Fruit fly (Drosophila melanogaster) whole organism, prepupa: Measurements from ENCODE around the gene CG14143.
A peak's percentile ranks its signal among the peaks of the same experiment; 100 is the strongest.

Experiments
- CG10631 ChIP-seq: fragments of 200-800 bp; sonication (Bioruptor generic); optimal IDR thresholded peaks from 2 replicates; lab custom pipeline; 2016; ENCODE audit warnings: missing biosample characterization, missing genetic modification characterization
- CG11294 ChIP-seq: fragments of 200-800 bp; sonication (Bioruptor generic); IDR thresholded peaks from 2 replicates; pipeline ENCODE4 v1.3.6; 2022; ENCODE audit warnings: missing biosample characterization, missing genetic modification characterization
- CG11762 ChIP-seq: fragments of 200-800 bp; sonication (Bioruptor generic); optimal IDR thresholded peaks from 3 replicates; lab custom pipeline; 2016; ENCODE audit warnings: missing biosample characterization, missing genetic modification characterization; ENCODE audit not compliant: insufficient read depth
- CG11902 ChIP-seq: fragments of 200-800 bp; sonication (Bioruptor generic); optimal IDR thresholded peaks from 3 replicates; lab custom pipeline; 2016; ENCODE audit warnings: missing biosample characterization, missing genetic modification characterization
- CG15336 ChIP-seq: fragments of 200-800 bp; sonication (Bioruptor generic); IDR thresholded peaks from 2 replicates; pipeline ENCODE4 v1.3.6; 2022; ENCODE audit warnings: missing biosample characterization, missing genetic modification characterization
- CG1621 ChIP-seq: fragments of 200-800 bp; sonication (Bioruptor generic); optimal IDR thresholded peaks from 3 replicates; lab custom pipeline; 2018; ENCODE audit warnings: missing biosample characterization, mild to moderate bottlenecking, missing genetic modification characterization
- CG3032 ChIP-seq: fragments of 200-800 bp; optimal IDR thresholded peaks from 2 replicates; lab custom pipeline; 2019; ENCODE audit warnings: missing biosample characterization, mild to moderate bottlenecking, missing genetic modification characterization, moderate library complexity
- CG31627 ChIP-seq: fragments of 200-800 bp; sonication (Bioruptor generic); optimal IDR thresholded peaks from 3 replicates; lab custom pipeline; 2016; ENCODE audit warnings: missing biosample characterization, missing genetic modification characterization
- CG32006 ChIP-seq: fragments of 200-800 bp; sonication (Bioruptor generic); optimal IDR thresholded peaks from 3 replicates; lab custom pipeline; 2017; ENCODE audit warnings: missing biosample characterization, mild to moderate bottlenecking, missing genetic modification characterization
- CG3919 ChIP-seq: fragments of 200-800 bp; sonication (Bioruptor generic); optimal IDR thresholded peaks from 3 replicates; lab custom pipeline; 2016; ENCODE audit warnings: missing biosample characterization, missing genetic modification characterization
- CG4318 ChIP-seq: fragments of 200-800 bp; sonication (Bioruptor generic); optimal IDR thresholded peaks from 3 replicates; lab custom pipeline; 2017; ENCODE audit warnings: missing biosample characterization, mild to moderate bottlenecking, missing genetic modification characterization
- CG6163 ChIP-seq: fragments of 200-800 bp; sonication (Bioruptor generic); IDR thresholded peaks from 3 replicates; pipeline ENCODE4 v1.3.6; 2022; ENCODE audit warnings: missing biosample characterization, missing genetic modification characterization
- CG6792 ChIP-seq: fragments of 200-800 bp; sonication (Bioruptor generic); optimal IDR thresholded peaks from 3 replicates; lab custom pipeline; 2016; ENCODE audit warnings: missing biosample characterization, missing genetic modification characterization
- CG6808 ChIP-seq: fragments of 200-800 bp; sonication (Bioruptor generic); optimal IDR thresholded peaks from 3 replicates; lab custom pipeline; 2017; ENCODE audit warnings: missing biosample characterization, missing genetic modification characterization, mild to moderate bottlenecking, moderate library complexity, missing genetic modification reagents
- CG7368 ChIP-seq: fragments of 200-800 bp; sonication (Bioruptor generic); optimal IDR thresholded peaks from 3 replicates; lab custom pipeline; 2016; ENCODE audit warnings: missing biosample characterization, missing genetic modification characterization
- CG8119 ChIP-seq: fragments of 200-800 bp; sonication (Bioruptor generic); IDR thresholded peaks from 3 replicates; pipeline ENCODE4 v1.3.6; 2022; ENCODE audit warnings: missing biosample characterization, missing genetic modification characterization
- CG8319 ChIP-seq: fragments of 200-800 bp; sonication (Bioruptor generic); optimal IDR thresholded peaks from 3 replicates; lab custom pipeline; 2016; ENCODE audit warnings: missing biosample characterization, missing genetic modification characterization
- CG8632 ChIP-seq: fragments of 200-800 bp; sonication (Bioruptor generic); optimal IDR thresholded peaks from 3 replicates; lab custom pipeline; 2016; ENCODE audit warnings: missing biosample characterization, missing genetic modification characterization
- CG9139 ChIP-seq: fragments of 200-800 bp; sonication (Bioruptor generic); optimal IDR thresholded peaks from 3 replicates; lab custom pipeline; 2017; ENCODE audit warnings: missing biosample characterization, mild to moderate bottlenecking, missing genetic modification characterization
- Eip75B ChIP-seq: fragments of 200-800 bp; sonication (Bioruptor generic); optimal IDR thresholded peaks from 3 replicates; lab custom pipeline; 2016; ENCODE audit warnings: missing biosample characterization, missing genetic modification characterization
- Eip78C ChIP-seq: fragments of 200-800 bp; sonication (Bioruptor generic); peaks from one replicate; lab custom pipeline; 2016; ENCODE audit warnings: missing biosample characterization, missing genetic modification characterization
- Eip93F ChIP-seq: fragments of 200-800 bp; sonication (Bioruptor generic); optimal IDR thresholded peaks from 2 replicates; lab custom pipeline; 2016; ENCODE audit warnings: missing biosample characterization, mild to moderate bottlenecking, missing genetic modification characterization
- Ets21C ChIP-seq: fragments of 200-800 bp; sonication (Bioruptor generic); optimal IDR thresholded peaks from 3 replicates; lab custom pipeline; 2016; ENCODE audit warnings: missing biosample characterization, missing genetic modification characterization
- Ets96B ChIP-seq: fragments of 200-800 bp; optimal IDR thresholded peaks from 2 replicates; lab custom pipeline; 2019; ENCODE audit warnings: missing biosample characterization, mild to moderate bottlenecking, missing genetic modification characterization, moderate library complexity
- Gug ChIP-seq: fragments of 200-800 bp; sonication (Bioruptor generic); IDR thresholded peaks from 2 replicates; pipeline ENCODE4 v1.3.6; 2022; ENCODE audit warnings: missing biosample characterization, missing genetic modification characterization
- Hr39 ChIP-seq: fragments of 200-800 bp; sonication (Bioruptor generic); optimal IDR thresholded peaks from 2 replicates; lab custom pipeline; 2016; ENCODE audit warnings: missing biosample characterization, missing genetic modification characterization
- Hr4 ChIP-seq: fragments of 200-800 bp; sonication (Bioruptor generic); optimal IDR thresholded peaks from 3 replicates; lab custom pipeline; 2016; ENCODE audit warnings: missing biosample characterization, missing genetic modification characterization
- Lpt ChIP-seq: fragments of 200-800 bp; sonication (Bioruptor generic); optimal IDR thresholded peaks from 3 replicates; lab custom pipeline; 2016; ENCODE audit warnings: missing biosample characterization, missing genetic modification characterization
- Met ChIP-seq: fragments of 200-800 bp; sonication (Bioruptor generic); optimal IDR thresholded peaks from 3 replicates; lab custom pipeline; 2016; ENCODE audit warnings: missing biosample characterization, missing genetic modification characterization
- OdsH ChIP-seq: fragments of 200-800 bp; sonication (Bioruptor generic); optimal IDR thresholded peaks from 3 replicates; lab custom pipeline; 2016; ENCODE audit warnings: missing biosample characterization, missing genetic modification characterization
- Smox ChIP-seq: fragments of 200-800 bp; sonication (Bioruptor generic); optimal IDR thresholded peaks from 3 replicates; lab custom pipeline; 2016; ENCODE audit warnings: missing biosample characterization, missing genetic modification characterization
- Sox102F ChIP-seq: fragments of 200-800 bp; sonication (Bioruptor generic); optimal IDR thresholded peaks from 2 replicates; lab custom pipeline; 2016; ENCODE audit warnings: missing biosample characterization, mild to moderate bottlenecking, missing genetic modification characterization
- Sox14 ChIP-seq: fragments of 200-800 bp; sonication (Bioruptor generic); optimal IDR thresholded peaks from 3 replicates; lab custom pipeline; 2016; ENCODE audit warnings: missing biosample characterization, missing genetic modification characterization
- Sox15 ChIP-seq: fragments of 200-800 bp; sonication (Bioruptor generic); optimal IDR thresholded peaks from 3 replicates; lab custom pipeline; 2016; ENCODE audit warnings: missing biosample characterization, missing genetic modification characterization
- achi ChIP-seq: fragments of 200-800 bp; sonication (Bioruptor generic); optimal IDR thresholded peaks from 3 replicates; lab custom pipeline; 2016; ENCODE audit warnings: missing biosample characterization, missing genetic modification characterization
- acj6 ChIP-seq: fragments of 200-800 bp; sonication (Bioruptor generic); optimal IDR thresholded peaks from 3 replicates; lab custom pipeline; 2016; ENCODE audit warnings: missing biosample characterization, missing genetic modification characterization
- cyc ChIP-seq: fragments of 200-800 bp; sonication (Bioruptor generic); optimal IDR thresholded peaks from 3 replicates; lab custom pipeline; 2016; ENCODE audit warnings: missing biosample characterization, missing genetic modification characterization
- dac ChIP-seq: fragments of 200-800 bp; sonication (Bioruptor generic); optimal IDR thresholded peaks from 2 replicates; lab custom pipeline; 2017; ENCODE audit warnings: missing biosample characterization, mild to moderate bottlenecking, missing genetic modification characterization
- eg ChIP-seq: fragments of 200-800 bp; sonication (Bioruptor generic); IDR thresholded peaks from 3 replicates; pipeline ENCODE4 v1.3.6; 2022; ENCODE audit warnings: missing biosample characterization, missing genetic modification characterization
- esn ChIP-seq: fragments of 200-800 bp; sonication (Bioruptor generic); optimal IDR thresholded peaks from 2 replicates; lab custom pipeline; 2016; ENCODE audit warnings: missing biosample characterization, mild to moderate bottlenecking, missing genetic modification characterization, moderate library complexity
- fd59A ChIP-seq: fragments of 200-800 bp; sonication (Bioruptor generic); optimal IDR thresholded peaks from 2 replicates; lab custom pipeline; 2017; ENCODE audit warnings: missing biosample characterization, mild to moderate bottlenecking, missing genetic modification characterization, missing genetic modification reagents
- fd85E ChIP-seq: fragments of 200-800 bp; sonication (Bioruptor generic); optimal IDR thresholded peaks from 3 replicates; lab custom pipeline; 2016; ENCODE audit warnings: missing biosample characterization, missing genetic modification characterization
- fkh ChIP-seq: fragments of 200-800 bp; sonication (Bioruptor generic); optimal IDR thresholded peaks from 3 replicates; lab custom pipeline; 2017; ENCODE audit warnings: missing biosample characterization, mild to moderate bottlenecking, missing genetic modification characterization, moderate library complexity
- lz ChIP-seq: fragments of 200-800 bp; sonication (Bioruptor generic); optimal IDR thresholded peaks from 3 replicates; lab custom pipeline; 2016; ENCODE audit warnings: missing biosample characterization, missing genetic modification characterization
- net ChIP-seq: fragments of 200-800 bp; sonication (Bioruptor generic); optimal IDR thresholded peaks from 3 replicates; lab custom pipeline; 2016; ENCODE audit warnings: missing biosample characterization, missing genetic modification characterization
- pdm3 ChIP-seq: fragments of 200-800 bp; sonication (Bioruptor generic); optimal IDR thresholded peaks from 3 replicates; lab custom pipeline; 2016; ENCODE audit warnings: missing biosample characterization, missing genetic modification characterization
- salr ChIP-seq, 2 experiments: fragments of 200-800 bp; sonication (Bioruptor generic); optimal IDR thresholded peaks; 3 replicates each; lab custom pipeline; 2016 to 2018; ENCODE audit warnings: missing biosample characterization in 2 of 2, missing genetic modification characterization in 2 of 2, mild to moderate bottlenecking in 1 of 2
- spab ChIP-seq: fragments of 200-800 bp; sonication (Bioruptor generic); optimal IDR thresholded peaks from 2 replicates; lab custom pipeline; 2017; ENCODE audit warnings: missing biosample characterization, mild to moderate bottlenecking, missing genetic modification characterization, missing genetic modification reagents
- ss ChIP-seq, 2 experiments: fragments of 200-800 bp; sonication (Bioruptor generic); optimal IDR thresholded peaks; 2 replicates in 1 of 2; 3 replicates in 1 of 2; lab custom pipeline; 2017 to 2018; ENCODE audit warnings: mild to moderate bottlenecking in 2 of 2, missing biosample characterization in 2 of 2, missing genetic modification characterization in 2 of 2, moderate library complexity in 1 of 2
- svp ChIP-seq: fragments of 200-800 bp; sonication (Bioruptor generic); peaks from one replicate; lab custom pipeline; 2016; ENCODE audit warnings: missing biosample characterization, missing genetic modification characterization
- topi ChIP-seq: fragments of 200-800 bp; sonication (Bioruptor generic); optimal IDR thresholded peaks from 3 replicates; lab custom pipeline; 2016; ENCODE audit warnings: missing biosample characterization, missing genetic modification characterization

The CG14143 gene

dm6 chr3L:11097982-11098663 lies 36.7 kb upstream of the CG14143 start, which contains the start of the genes Irbp18 and APP-BP1:
Gene Irbp18, minus strand, starts transcription at chr3L:11098186.
Gene APP-BP1, plus strand, starts transcription at chr3L:11098412.
- TF ChIP-seq OdsH (GFP tag; lab: Kevin White, UChicago) (peak; percentile 98), Eip78C (GFP tag; lab: Kevin White, UChicago) (peak; percentile 99), Ets96B (tag; lab: Kevin White, UChicago) (peak; percentile 90), Hr39 (GFP tag; lab: Kevin White, UChicago) (peak; percentile 96), ss (GFP tag; optimal IDR thresholded peaks at IDR 0.05; lab: Kevin White, UChicago) (peak in 1 of 2 experiments; percentile 90), CG11762 (GFP tag; lab: Kevin White, UChicago) (peak; percentile 96), CG10631 (GFP tag; lab: Kevin White, UChicago) (peak; percentile 95), CG3919 (GFP tag; lab: Kevin White, UChicago) (peak; percentile 95), fd59A (peak; percentile 92), fd85E (GFP tag; lab: Kevin White, UChicago) (peak; percentile 74), Sox14 (GFP tag; lab: Kevin White, UChicago) (peak; percentile 97), CG8119 (GFP tag; lab: Robert Waterston, UW) (peak; percentile 90), Met (GFP tag; lab: Kevin White, UChicago) (peak; percentile 96), CG6808 (GFP tag; lab: Kevin White, UChicago) (peak; percentile 87), CG15336 (GFP tag; lab: Robert Waterston, UW) (peak; percentile 88), Lpt (GFP tag; lab: Kevin White, UChicago) (peak; percentile 92), Ets21C (GFP tag; lab: Kevin White, UChicago) (peak; percentile 93), CG3032 (peak; percentile 91), CG11294 (GFP tag; lab: Robert Waterston, UW) (peak; percentile 77), cyc (GFP tag; lab: Kevin White, UChicago) (peak; percentile 96), CG6163 (GFP tag; lab: Robert Waterston, UW) (peak; percentile 89), pdm3 (GFP tag; lab: Kevin White, UChicago) (peak; percentile 97), Sox15 (GFP tag; lab: Kevin White, UChicago) (peak; percentile 94), lz (GFP tag; lab: Kevin White, UChicago) (peak; percentile 97), CG7368 (GFP tag; lab: Kevin White, UChicago) (peak; percentile 90), eg (peak; percentile 92), CG9139 (GFP tag; lab: Kevin White, UChicago) (peak; percentile 79), CG31627 (peak; percentile 97), CG4318 (GFP tag; lab: Kevin White, UChicago) (peak; percentile 93), CG8319 (GFP tag; lab: Kevin White, UChicago) (peak; percentile 94), svp (GFP tag; lab: Kevin White, UChicago) (peak; percentile 98), CG1621 (tag; lab: Kevin White, UChicago) (peak; percentile 88), esn (GFP tag; lab: Kevin White, UChicago) (peak; percentile 98), achi (GFP tag; lab: Kevin White, UChicago) (peak; percentile 95), Sox102F (peak; percentile 97), spab (GFP tag; lab: Kevin White, UChicago) (peak; percentile 82), Eip93F (GFP tag; lab: Kevin White, UChicago) (peak; percentile 92), topi (peak; percentile 97), CG32006 (GFP tag; lab: Kevin White, UChicago) (peak; percentile 97), dac (peak; percentile 90), Hr4 (GFP tag; lab: Kevin White, UChicago) (peak; percentile 97), Gug (peak; percentile 85), CG8632 (GFP tag; lab: Kevin White, UChicago) (peak; percentile 92), fkh (GFP tag; lab: Kevin White, UChicago) (peak; percentile 84), net (GFP tag; lab: Kevin White, UChicago) (peak; percentile 95), salr (GFP tag; optimal IDR thresholded peaks at IDR 0.05; lab: Kevin White, UChicago) (peak; percentile 87 to 96), CG6792 (peak; percentile 93), CG11902 (GFP tag; lab: Kevin White, UChicago) (peak; percentile 92), Eip75B (GFP tag; lab: Kevin White, UChicago) (peak; percentile 96), acj6 (GFP tag; lab: Kevin White, UChicago) (peak; percentile 96), Smox (GFP tag; lab: Kevin White, UChicago) (peak; percentile 96)
